Fruit fly (Drosophila melanogaster) whole organism: ENCODE data around the gene CG43082.

Source experiments
- CG8478 ChIP-seq: fragments of >200 bp; optimal IDR thresholded peaks from 2 replicates; lab custom pipeline; 2018; ENCODE audit warnings: inconsistent platforms
- Dll ChIP-seq: fragments of >200 bp; optimal IDR thresholded peaks from 2 replicates; lab custom pipeline; 2017
- EcR ChIP-seq, 2 experiments: fragments of >200 bp; optimal IDR thresholded peaks; 2 replicates each; lab custom pipeline; 2017; ENCODE audit warnings: missing biosample characterization in 2 of 2, missing genetic modification characterization in 2 of 2, missing genetic modification reagents in 2 of 2
- pan ChIP-seq: fragments of >200 bp; optimal IDR thresholded peaks from 2 replicates; lab custom pipeline; 2017
- psq ChIP-seq: fragments of >200 bp; optimal IDR thresholded peaks from 2 replicates; lab custom pipeline; 2017
- usp ChIP-seq: fragments of >200 bp; optimal IDR thresholded peaks from 2 replicates; lab custom pipeline; 2017; ENCODE audit warnings: missing biosample characterization, missing genetic modification characterization, mixed read lengths

- TF ChIP-seq usp (GFP tag; lab: Kevin White, UChicago) (no peak), psq (no peak), EcR (GFP tag; optimal IDR thresholded peaks at IDR 0.05; lab: Kevin White, UChicago) (no peak), pan (lab: Kevin White, UChicago) (no peak), Dll (lab: Kevin White, UChicago) (no peak), CG8478 (lab: Kevin White, UChicago) (no peak)
Observed at dm6 chr3L:15662510-15662909, 843 bp downstream of the CG43082 start.
